Fruit fly (Drosophila melanogaster) whole organism, embryonic: Measurements from ENCODE around the gene SIDL.

ENCODE experiments used
- C15 ChIP-seq: fragments of 200-800 bp; sonication (Bioruptor generic); IDR thresholded peaks from 3 replicates; pipeline ENCODE4 v1.3.6; 2022; ENCODE audit warnings: missing biosample characterization, missing genetic modification characterization
- CG1024 ChIP-seq: fragments of 200-800 bp; sonication (Bioruptor generic); IDR thresholded peaks from 2 replicates; pipeline ENCODE4 v1.3.6; 2022; ENCODE audit warnings: missing biosample characterization, missing genetic modification characterization
- CG12744 ChIP-seq: fragments of 200-800 bp; sonication (Bioruptor generic); optimal IDR thresholded peaks from 2 replicates; lab custom pipeline; 2016; ENCODE audit warnings: missing biosample characterization, missing genetic modification characterization
- CG15514 ChIP-seq: fragments of 200-800 bp; sonication (Bioruptor generic); optimal IDR thresholded peaks from 3 replicates; lab custom pipeline; 2017; ENCODE audit warnings: missing biosample characterization, missing genetic modification characterization, mild to moderate bottlenecking, moderate library complexity, missing genetic modification reagents
- CG1792 ChIP-seq: fragments of 200-800 bp; sonication (Bioruptor generic); optimal IDR thresholded peaks from 2 replicates; lab custom pipeline; 2016; ENCODE audit warnings: missing biosample characterization, missing genetic modification characterization
- CG1832 ChIP-seq: fragments of 200-800 bp; sonication (Bioruptor generic); optimal IDR thresholded peaks from 2 replicates; lab custom pipeline; 2017; ENCODE audit warnings: missing biosample characterization, mild to moderate bottlenecking, missing genetic modification characterization, inconsistent platforms
- CG18619 ChIP-seq: fragments of 200-800 bp; sonication (Bioruptor generic); optimal IDR thresholded peaks from 3 replicates; lab custom pipeline; 2017; ENCODE audit warnings: missing biosample characterization, mild to moderate bottlenecking, missing genetic modification characterization
- CG30403 ChIP-seq: fragments of 200-800 bp; sonication (Bioruptor generic); optimal IDR thresholded peaks from 3 replicates; lab custom pipeline; 2016; ENCODE audit warnings: missing biosample characterization, missing genetic modification characterization
- CG31388 ChIP-seq: fragments of 200-800 bp; sonication (Bioruptor generic); optimal IDR thresholded peaks from 2 replicates; lab custom pipeline; 2016; ENCODE audit warnings: missing biosample characterization, missing genetic modification characterization
- CG3407 ChIP-seq: fragments of 200-800 bp; sonication (Bioruptor generic); optimal IDR thresholded peaks from 2 replicates; lab custom pipeline; 2018; ENCODE audit warnings: missing biosample characterization, mild to moderate bottlenecking, missing genetic modification characterization
- CG4854 ChIP-seq: fragments of 200-800 bp; sonication (Bioruptor generic); optimal IDR thresholded peaks from 2 replicates; lab custom pipeline; 2016; ENCODE audit warnings: missing biosample characterization, missing genetic modification characterization, inconsistent platforms
- CG6791 ChIP-seq: fragments of 200-800 bp; sonication (Bioruptor generic); IDR thresholded peaks from 3 replicates; pipeline ENCODE4 v1.3.6; 2022; ENCODE audit warnings: missing biosample characterization, missing genetic modification characterization; ENCODE audit not compliant: partially characterized antibody
- CG7928 ChIP-seq: fragments of 200-800 bp; sonication (Bioruptor generic); optimal IDR thresholded peaks from 2 replicates; lab custom pipeline; 2017; ENCODE audit warnings: missing biosample characterization, mild to moderate bottlenecking, missing genetic modification characterization
- CG8089 ChIP-seq: fragments of 200-800 bp; sonication (Bioruptor generic); optimal IDR thresholded peaks from 3 replicates; lab custom pipeline; 2016; ENCODE audit warnings: missing biosample characterization, missing genetic modification characterization
- CG8924 ChIP-seq: fragments of 200-800 bp; optimal IDR thresholded peaks from 3 replicates; lab custom pipeline; 2019; ENCODE audit warnings: missing biosample characterization, mild to moderate bottlenecking, missing genetic modification characterization, moderate library complexity
- CG9797 ChIP-seq: fragments of 200-800 bp; sonication (Bioruptor generic); optimal IDR thresholded peaks from 3 replicates; lab custom pipeline; 2018; ENCODE audit warnings: missing biosample characterization, mild to moderate bottlenecking, missing genetic modification characterization
- CG9817 ChIP-seq: fragments of 200-800 bp; sonication (Bioruptor generic); optimal IDR thresholded peaks from 2 replicates; lab custom pipeline; 2018; ENCODE audit warnings: missing biosample characterization, mild to moderate bottlenecking, missing genetic modification characterization, moderate library complexity
- CG9932 ChIP-seq: fragments of 200-800 bp; sonication (Bioruptor generic); IDR thresholded peaks from 2 replicates; pipeline ENCODE4 v1.3.6; 2022; ENCODE audit warnings: missing biosample characterization, missing genetic modification characterization
- CTCF ChIP-seq: fragments of 200-800 bp; sonication (Bioruptor generic); optimal IDR thresholded peaks from 2 replicates; lab custom pipeline; 2017; ENCODE audit warnings: missing biosample characterization, mild to moderate bottlenecking, missing genetic modification characterization, moderate library complexity
- Camta ChIP-seq: fragments of 200-800 bp; sonication (Bioruptor generic); optimal IDR thresholded peaks from 2 replicates; lab custom pipeline; 2016; ENCODE audit warnings: missing biosample characterization, missing genetic modification characterization
- CrebB ChIP-seq: fragments of 200-800 bp; sonication (Bioruptor generic); optimal IDR thresholded peaks from 3 replicates; lab custom pipeline; 2018; ENCODE audit warnings: missing biosample characterization, mild to moderate bottlenecking, missing genetic modification characterization
- HmgZ ChIP-seq: fragments of 200-800 bp; sonication (Bioruptor generic); optimal IDR thresholded peaks from 2 replicates; lab custom pipeline; 2018; ENCODE audit warnings: missing biosample characterization, mild to moderate bottlenecking, missing genetic modification characterization
- Mes4 ChIP-seq: fragments of 200-800 bp; sonication (Bioruptor generic); optimal IDR thresholded peaks from 2 replicates; lab custom pipeline; 2016; ENCODE audit warnings: missing biosample characterization, missing genetic modification characterization
- Nf-YB ChIP-seq: fragments of 200-800 bp; sonication (Bioruptor generic); optimal IDR thresholded peaks from 3 replicates; lab custom pipeline; 2019; ENCODE audit warnings: missing biosample characterization, mild to moderate bottlenecking, missing genetic modification characterization, moderate library complexity
- PHDP ChIP-seq: fragments of 200-800 bp; sonication (Bioruptor generic); optimal IDR thresholded peaks from 3 replicates; lab custom pipeline; 2018; ENCODE audit warnings: missing biosample characterization, mild to moderate bottlenecking, missing genetic modification characterization, moderate library complexity
- Pdp1 ChIP-seq, 2 experiments: fragments of 200-800 bp; sonication (Bioruptor generic); optimal IDR thresholded peaks; 3 replicates each; lab custom pipeline; 2016; ENCODE audit warnings: missing biosample characterization in 2 of 2, missing genetic modification characterization in 2 of 2, mild to moderate bottlenecking in 1 of 2, moderate library complexity in 1 of 2
- Six4 ChIP-seq: fragments of 200-800 bp; sonication (Bioruptor generic); optimal IDR thresholded peaks from 2 replicates; lab custom pipeline; 2016; ENCODE audit warnings: missing biosample characterization, missing genetic modification characterization
- Ssrp ChIP-seq: fragments of 200-800 bp; sonication (Bioruptor generic); optimal IDR thresholded peaks from 2 replicates; lab custom pipeline; 2018; ENCODE audit warnings: missing biosample characterization, mild to moderate bottlenecking, missing genetic modification characterization, moderate library complexity
- Usf ChIP-seq: fragments of 200-800 bp; sonication (Bioruptor generic); optimal IDR thresholded peaks from 2 replicates; lab custom pipeline; 2017; ENCODE audit warnings: missing genotype, missing biosample characterization, missing genetic modification characterization
- bigmax ChIP-seq: fragments of 200-800 bp; sonication (Bioruptor generic); optimal IDR thresholded peaks from 2 replicates; lab custom pipeline; 2018; ENCODE audit warnings: missing biosample characterization, mild to moderate bottlenecking, missing genetic modification characterization
- chinmo ChIP-seq: fragments of 200-800 bp; sonication (Bioruptor generic); IDR thresholded peaks from 4 replicates; pipeline ENCODE4 v1.3.6; 2022; ENCODE audit warnings: missing biosample characterization, missing genetic modification characterization; ENCODE audit not compliant: partially characterized antibody
- croc ChIP-seq: fragments of 200-800 bp; sonication (Bioruptor generic); conservative IDR thresholded peaks from 3 replicates; pipeline ENCODE4 v1.3.6; 2022; ENCODE audit warnings: missing biosample characterization, missing genetic modification characterization
- crol ChIP-seq: fragments of 200-800 bp; sonication (Bioruptor generic); IDR thresholded peaks from 2 replicates; pipeline ENCODE4 v1.3.6; 2022; ENCODE audit warnings: missing biosample characterization, missing genetic modification characterization
- danr ChIP-seq: fragments of 200-800 bp; sonication (Bioruptor generic); IDR thresholded peaks from 2 replicates; pipeline ENCODE4 v1.3.6; 2022; ENCODE audit warnings: missing biosample characterization, missing genetic modification characterization
- eve ChIP-seq, 2 experiments: fragments of >200 bp; optimal IDR thresholded peaks; 2 replicates each; lab custom pipeline; 2017; ENCODE audit warnings: missing biosample characterization in 2 of 2, missing genetic modification characterization in 2 of 2
- exex ChIP-seq: fragments of 200-800 bp; sonication (Bioruptor generic); optimal IDR thresholded peaks from 4 replicates; lab custom pipeline; 2018; ENCODE audit warnings: missing biosample characterization, mild to moderate bottlenecking, missing genetic modification characterization, moderate library complexity
- gcm2 ChIP-seq: fragments of 200-800 bp; sonication (Bioruptor generic); optimal IDR thresholded peaks from 2 replicates; lab custom pipeline; 2016; ENCODE audit warnings: missing biosample characterization, missing genetic modification characterization
- gro ChIP-seq: fragments of 200-800 bp; sonication (Bioruptor generic); optimal IDR thresholded peaks from 2 replicates; lab custom pipeline; 2016; ENCODE audit warnings: missing biosample characterization, missing genetic modification characterization
- kah ChIP-seq: fragments of 200-800 bp; sonication (Bioruptor generic); optimal IDR thresholded peaks from 2 replicates; lab custom pipeline; 2018; ENCODE audit warnings: missing biosample characterization, mild to moderate bottlenecking, missing genetic modification characterization
- lola ChIP-seq, 3 experiments: fragments of >200 bp in 2 of 3; fragments of 200-800 bp in 1 of 3; sonication (Bioruptor generic) in 1 of 3; optimal IDR thresholded peaks; 2 replicates each; lab custom pipeline; 2017 to 2019; ENCODE audit warnings: missing biosample characterization in 3 of 3, missing genetic modification characterization in 3 of 3, mild to moderate bottlenecking in 1 of 3, moderate library complexity in 1 of 3
- nerfin-1 ChIP-seq: fragments of 200-800 bp; sonication (Bioruptor generic); optimal IDR thresholded peaks from 3 replicates; lab custom pipeline; 2019; ENCODE audit warnings: missing biosample characterization, mild to moderate bottlenecking, missing genetic modification characterization, moderate library complexity
- psq ChIP-seq: fragments of 200-800 bp; sonication (Bioruptor generic); optimal IDR thresholded peaks from 2 replicates; lab custom pipeline; 2017; ENCODE audit warnings: missing biosample characterization, missing genetic modification characterization
- repo ChIP-seq: fragments of 200-800 bp; sonication (Bioruptor generic); optimal IDR thresholded peaks from 2 replicates; lab custom pipeline; 2016; ENCODE audit warnings: missing biosample characterization, missing genetic modification characterization
- sug ChIP-seq: fragments of 200-800 bp; optimal IDR thresholded peaks from 2 replicates; lab custom pipeline; 2019; ENCODE audit warnings: missing biosample characterization, mild to moderate bottlenecking, missing genetic modification characterization, moderate library complexity
- trem ChIP-seq: fragments of 200-800 bp; optimal IDR thresholded peaks from 3 replicates; lab custom pipeline; 2019; ENCODE audit warnings: missing biosample characterization, mild to moderate bottlenecking, missing genetic modification characterization, moderate library complexity
- trh ChIP-seq: fragments of 200-800 bp; sonication (Bioruptor generic); optimal IDR thresholded peaks from 2 replicates; lab custom pipeline; 2016; ENCODE audit warnings: missing biosample characterization, missing genetic modification characterization
- usp ChIP-seq: fragments of >200 bp; optimal IDR thresholded peaks from 2 replicates; lab custom pipeline; 2017; ENCODE audit warnings: missing biosample characterization, missing genetic modification characterization
- vfl ChIP-seq: fragments of 200-800 bp; sonication (Bioruptor generic); optimal IDR thresholded peaks from 2 replicates; lab custom pipeline; 2016; ENCODE audit warnings: missing biosample characterization, missing genetic modification characterization
- wek ChIP-seq: fragments of 200-800 bp; sonication (Bioruptor generic); optimal IDR thresholded peaks from 3 replicates; lab custom pipeline; 2018; ENCODE audit warnings: missing biosample characterization, mild to moderate bottlenecking, missing genetic modification characterization, moderate library complexity

The SIDL gene

dm6 chr3R:15196134-15197034 lies 22.3 kb downstream of the SIDL start, which contains the start of the genes Kpc1 and CG42542 (continued):
- TF ChIP-seq Nf-YB (GFP tag; lab: Kevin White, UChicago) (peak; percentile 34), CG1024 (GFP tag; lab: Robert Waterston, UW) (no peak), CG8089 (GFP tag; lab: Kevin White, UChicago) (peak; percentile 56), vfl (peak; percentile 63), bigmax (no peak), Six4 (GFP tag; lab: Kevin White, UChicago) (peak; percentile 49), CG1832 (GFP tag; lab: Kevin White, UChicago) (peak; percentile 67), trh (GFP tag; lab: Kevin White, UChicago) (peak; percentile 58), CG12744 (GFP tag; lab: Kevin White, UChicago) (peak; percentile 66), C15 (GFP tag; lab: Robert Waterston, UW) (no peak), Pdp1 (GFP tag; optimal IDR thresholded peaks at IDR 0.05; lab: Kevin White, UChicago) (peak; percentile 76 to 83), kah (no peak), CG15514 (GFP tag; lab: Kevin White, UChicago) (peak; percentile 81), usp (GFP tag; lab: Kevin White, UChicago) (no peak), gro (GFP tag; lab: Kevin White, UChicago) (peak; percentile 86), CG6791 (GFP tag; lab: Robert Waterston, UW) (peak; percentile 80), nerfin-1 (tag; lab: Kevin White, UChicago) (peak; percentile 40), CG30403 (peak; percentile 89), CG9797 (GFP tag; lab: Kevin White, UChicago) (peak; percentile 36), wek (GFP tag; lab: Kevin White, UChicago) (no peak), HmgZ (tag; lab: Kevin White, UChicago) (peak; percentile 84), CG9932 (GFP tag; lab: Robert Waterston, UW) (peak; percentile 91), CG1792 (GFP tag; lab: Kevin White, UChicago) (peak; percentile 43), CG3407 (peak; percentile 9), croc (GFP tag; lab: Robert Waterston, UW) (peak; percentile 33; the same call in 2 of the 3 replicates), gcm2 (GFP tag; lab: Kevin White, UChicago) (peak; percentile 78), CG9817 (tag; lab: Kevin White, UChicago) (peak; percentile 47), CG31388 (GFP tag; lab: Kevin White, UChicago) (peak; percentile 37), sug (tag; lab: Kevin White, UChicago) (peak; percentile 63), PHDP (tag; lab: Kevin White, UChicago) (no peak), CG18619 (GFP tag; lab: Kevin White, UChicago) (peak; percentile 60), exex (tag; lab: Kevin White, UChicago) (peak; percentile 40), Camta (GFP tag; lab: Kevin White, UChicago) (no peak), eve (GFP tag; optimal IDR thresholded peaks at IDR 0.05; lab: Kevin White, UChicago) (no peak), CG7928 (GFP tag; lab: Kevin White, UChicago) (no peak), trem (peak; percentile 51), CG8924 (peak; percentile 44), psq (peak; percentile 50), Ssrp (tag; lab: Kevin White, UChicago) (peak; percentile 62), crol (GFP tag; lab: Robert Waterston, UW) (no peak), CTCF (GFP tag; lab: Kevin White, UChicago) (peak; percentile 22), Usf (GFP tag; lab: Kevin White, UChicago) (peak; percentile 31), Mes4 (GFP tag; lab: Kevin White, UChicago) (peak; percentile 10), lola (GFP tag; optimal IDR thresholded peaks at IDR 0.05; lab: Kevin White, UChicago) (peak in 1 of 3 experiments; percentile 81), danr (GFP tag; lab: Robert Waterston, UW) (peak; percentile 39; the same call in 1 of the 2 replicates), repo (GFP tag; lab: Kevin White, UChicago) (peak; percentile 58), CG4854 (GFP tag; lab: Kevin White, UChicago) (no peak), chinmo (GFP tag; lab: Robert Waterston, UW) (peak; percentile 88; the same call in 2 of the 4 replicates), CrebB (tag; lab: Kevin White, UChicago) (peak; percentile 52)
